Worm (Caenorhabditis elegans) whole organism, late embryonic: ENCODE results near the gene Y38H6A.5.

Experiments
- C08G9.2 ChIP-seq: sonication (generic microtip); optimal IDR thresholded peaks from 2 replicates; lab custom pipeline; 2016; ENCODE audit warnings: mild to moderate bottlenecking, missing genetic modification characterization, moderate library complexity, missing compliant biosample characterization
- F13H6.1 ChIP-seq: sonication (generic microtip); optimal IDR thresholded peaks from 2 replicates; lab custom pipeline; 2016; ENCODE audit warnings: missing genetic modification characterization, missing compliant biosample characterization
- K09A11.1 ChIP-seq: sonication (generic microtip); optimal IDR thresholded peaks from 2 replicates; lab custom pipeline; 2017; ENCODE audit warnings: antibody characterized with exemption, mild to moderate bottlenecking, missing genetic modification characterization, missing compliant biosample characterization; ENCODE audit not compliant: insufficient read depth
- ama-1 ChIP-seq: fragments of 150-350 bp; optimal IDR thresholded peaks from 2 replicates; lab custom pipeline; 2014
- ceh-18 ChIP-seq: sonication (generic microtip); optimal IDR thresholded peaks from 2 replicates; lab custom pipeline; 2016; ENCODE audit warnings: missing genetic modification characterization, missing compliant biosample characterization
- ceh-2 ChIP-seq: sonication (generic microtip); optimal IDR thresholded peaks from 2 replicates; lab custom pipeline; 2016; ENCODE audit warnings: missing genotype, missing genetic modification characterization, missing compliant biosample characterization
- ceh-22 ChIP-seq: sonication (generic microtip); optimal IDR thresholded peaks from 2 replicates; lab custom pipeline; 2017; ENCODE audit warnings: missing biosample characterization, missing genetic modification characterization
- ceh-31 ChIP-seq: sonication (generic microtip); optimal IDR thresholded peaks from 2 replicates; lab custom pipeline; 2016; ENCODE audit warnings: missing genetic modification characterization, missing compliant biosample characterization
- ceh-48 ChIP-seq: sonication (generic microtip); optimal IDR thresholded peaks from 2 replicates; lab custom pipeline; 2016; ENCODE audit warnings: missing genetic modification characterization, inconsistent platforms, missing compliant biosample characterization
- ceh-9 ChIP-seq: sonication (generic microtip); optimal IDR thresholded peaks from 2 replicates; lab custom pipeline; 2016; ENCODE audit warnings: mild to moderate bottlenecking, missing genetic modification characterization, inconsistent platforms, missing compliant biosample characterization
- che-1 ChIP-seq: sonication (generic microtip); optimal IDR thresholded peaks from 2 replicates; lab custom pipeline; 2016; ENCODE audit warnings: mild to moderate bottlenecking, missing genetic modification characterization, missing compliant biosample characterization
- dmd-4 ChIP-seq: sonication (generic microtip); optimal IDR thresholded peaks from 2 replicates; lab custom pipeline; 2016; ENCODE audit warnings: borderline replicate concordance, missing genetic modification characterization, missing compliant biosample characterization
- dve-1 ChIP-seq: sonication (generic microtip); optimal IDR thresholded peaks from 2 replicates; lab custom pipeline; 2017; ENCODE audit warnings: antibody characterized with exemption, mild to moderate bottlenecking, missing genetic modification characterization, missing compliant biosample characterization
- elt-2 ChIP-seq: sonication (generic microtip); optimal IDR thresholded peaks from 2 replicates; lab custom pipeline; 2016; ENCODE audit warnings: missing genetic modification reagents, missing genetic modification characterization, missing compliant biosample characterization
- ets-4 ChIP-seq: sonication (generic microtip); optimal IDR thresholded peaks from 2 replicates; lab custom pipeline; 2016; ENCODE audit warnings: missing genetic modification characterization, missing compliant biosample characterization
- fax-1 ChIP-seq: sonication (generic microtip); optimal IDR thresholded peaks from 2 replicates; lab custom pipeline; 2016; ENCODE audit warnings: missing genotype, missing genetic modification characterization, missing compliant biosample characterization
- gmeb-2 ChIP-seq: sonication (generic microtip); optimal IDR thresholded peaks from 2 replicates; lab custom pipeline; 2016; ENCODE audit warnings: missing genetic modification characterization, inconsistent platforms, missing compliant biosample characterization
- hlh-15 ChIP-seq: sonication (generic microtip); optimal IDR thresholded peaks from 2 replicates; lab custom pipeline; 2016; ENCODE audit warnings: missing genetic modification characterization, missing compliant biosample characterization
- hlh-30 ChIP-seq: sonication (generic microtip); optimal IDR thresholded peaks from 2 replicates; lab custom pipeline; 2017; ENCODE audit warnings: antibody characterized with exemption, missing genetic modification characterization, missing compliant biosample characterization; ENCODE audit not compliant: insufficient read depth
- hlh-6 ChIP-seq: sonication (generic microtip); optimal IDR thresholded peaks from 2 replicates; lab custom pipeline; 2016; ENCODE audit warnings: missing genotype, missing genetic modification characterization, missing compliant biosample characterization
- hlh-8 ChIP-seq: sonication (generic microtip); optimal IDR thresholded peaks from 2 replicates; lab custom pipeline; 2016; ENCODE audit warnings: missing genotype, missing genetic modification characterization, missing compliant biosample characterization
- lim-6 ChIP-seq: sonication (generic microtip); optimal IDR thresholded peaks from 2 replicates; lab custom pipeline; 2016; ENCODE audit warnings: missing genetic modification characterization, missing compliant biosample characterization
- madf-2 ChIP-seq: sonication (generic microtip); optimal IDR thresholded peaks from 2 replicates; lab custom pipeline; 2017; ENCODE audit warnings: missing genetic modification characterization, missing compliant biosample characterization
- nfya-1 ChIP-seq: sonication (generic microtip); optimal IDR thresholded peaks from 2 replicates; lab custom pipeline; 2017; ENCODE audit warnings: missing genetic modification characterization, mild to moderate bottlenecking, missing compliant biosample characterization, antibody characterized with exemption, moderate library complexity
- nhr-232 ChIP-seq: sonication (generic microtip); optimal IDR thresholded peaks from 2 replicates; lab custom pipeline; 2016; ENCODE audit warnings: missing genetic modification characterization, missing compliant biosample characterization
- pax-1 ChIP-seq: fragments of 150-350 bp; optimal IDR thresholded peaks from 2 replicates; lab custom pipeline; 2014; ENCODE audit warnings: missing biosample characterization, missing genetic modification characterization
- pha-2 ChIP-seq: sonication (generic microtip); optimal IDR thresholded peaks from 2 replicates; lab custom pipeline; 2017; ENCODE audit warnings: mild to moderate bottlenecking, missing genetic modification characterization, missing compliant biosample characterization
- pha-4 ChIP-seq: fragments of 150-350 bp; optimal IDR thresholded peaks from 2 replicates; lab custom pipeline; 2018; ENCODE audit warnings: missing biosample characterization, missing genetic modification reagents, missing genetic modification characterization
- pqm-1 ChIP-seq: sonication (generic microtip); optimal IDR thresholded peaks from 2 replicates; lab custom pipeline; 2016; ENCODE audit warnings: missing genetic modification characterization, missing compliant biosample characterization
- pros-1 ChIP-seq: fragments of 150-350 bp; optimal IDR thresholded peaks from 2 replicates; lab custom pipeline; 2014; ENCODE audit warnings: missing biosample characterization, missing genetic modification reagents, missing genetic modification characterization
- ref-2 ChIP-seq: sonication (generic microtip); optimal IDR thresholded peaks from 2 replicates; lab custom pipeline; 2016; ENCODE audit warnings: missing genetic modification characterization, missing compliant biosample characterization
- sdc-2 ChIP-seq: sonication (generic microtip); optimal IDR thresholded peaks from 2 replicates; lab custom pipeline; 2016; ENCODE audit warnings: missing genotype, missing genetic modification characterization, missing compliant biosample characterization
- tbx-2 ChIP-seq: sonication (generic microtip); optimal IDR thresholded peaks from 2 replicates; lab custom pipeline; 2016; ENCODE audit warnings: missing genetic modification characterization, missing compliant biosample characterization
- ttx-3 ChIP-seq: sonication (generic microtip); optimal IDR thresholded peaks from 2 replicates; lab custom pipeline; 2016; ENCODE audit warnings: missing genetic modification reagents, missing genetic modification characterization, missing compliant biosample characterization
- unc-3 ChIP-seq, 2 experiments: fragments of 200-800 bp in 1 of 2; sonication (Bioruptor generic) in 1 of 2; sonication (generic microtip) in 1 of 2; conservative IDR thresholded peaks in 1 of 2; optimal IDR thresholded peaks in 1 of 2; 2 replicates each; pipeline versions ENCODE4 v1.3.6 to Lab custom; 2016 to 2022; ENCODE audit warnings: missing compliant biosample characterization in 2 of 2, missing genetic modification characterization in 2 of 2, missing genetic modification reagents in 1 of 2
- unc-42 ChIP-seq: sonication (generic microtip); optimal IDR thresholded peaks from 2 replicates; lab custom pipeline; 2016; ENCODE audit warnings: missing genotype, missing genetic modification characterization, missing compliant biosample characterization
- unc-86 ChIP-seq: sonication (generic microtip); optimal IDR thresholded peaks from 2 replicates; lab custom pipeline; 2016; ENCODE audit warnings: missing genetic modification characterization, missing compliant biosample characterization

Gene Y38H6A.5

DNA sequence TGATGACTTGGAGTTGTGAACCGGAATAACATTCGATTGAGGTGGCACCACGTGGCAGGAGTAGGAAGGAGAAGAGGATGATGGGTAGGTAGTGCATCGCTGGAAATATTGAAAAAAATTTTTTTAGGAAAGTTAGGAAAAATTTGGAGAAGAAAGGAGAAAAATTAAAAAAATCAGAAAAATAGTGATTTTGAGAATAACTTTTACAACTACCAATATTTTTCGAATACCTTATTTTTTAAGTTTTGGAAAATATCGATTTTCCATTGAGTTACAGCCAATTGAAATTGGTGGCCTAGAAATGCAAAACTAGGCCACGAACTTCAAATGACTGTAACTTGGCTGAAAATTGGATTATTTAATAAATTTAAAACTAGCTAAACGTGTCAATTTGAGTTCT is at the start of gene Y38H6A.5:
TSS of gene Y38H6A.5 (minus strand) at position 101 of the 400 bp plus-strand sequence.
- TF ChIP-seq pqm-1 (tag; lab: Kevin White, UChicago) (no peak), K09A11.1 (no peak), C08G9.2 (tag; lab: Kevin White, UChicago) (no peak), dve-1 (tag; lab: Kevin White, UChicago) (no peak), pha-4 (tag; lab: Kevin White, UChicago) (no peak), gmeb-2 (tag; lab: Kevin White, UChicago) (no peak), unc-42 (tag; lab: Kevin White, UChicago) (no peak), F13H6.1 (tag; lab: Kevin White, UChicago) (no peak), ceh-22 (tag; lab: Kevin White, UChicago) (no peak)

DNA sequence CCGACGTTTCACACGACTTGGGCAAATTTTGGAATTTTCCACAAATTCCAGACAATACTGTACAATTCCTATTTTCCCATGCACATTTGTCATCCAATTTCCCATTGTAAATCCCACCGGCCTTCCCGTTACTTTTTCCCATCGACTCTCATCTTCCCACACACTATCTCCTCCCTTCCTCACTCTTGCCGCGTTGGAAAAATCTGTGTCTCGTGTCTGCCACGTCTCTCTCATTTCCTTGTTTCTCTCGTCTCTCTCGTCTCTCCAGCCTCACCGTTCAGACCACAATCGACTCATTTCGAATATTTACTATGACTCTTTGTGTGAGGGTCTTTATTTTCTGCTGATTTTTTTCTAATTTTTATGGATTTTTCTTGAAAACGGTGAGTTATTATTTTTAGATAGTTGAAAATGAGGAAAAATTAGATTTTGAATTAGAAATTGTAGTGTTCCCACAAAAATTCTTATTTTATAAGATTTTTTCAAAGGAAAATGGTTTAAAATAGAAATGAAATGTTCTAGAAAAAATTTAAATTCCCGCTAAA is 48.0 kb upstream of the Y38H6A.5 start, which contains the start of gene K02E2.11:
TSS of gene K02E2.11 (plus strand) at position 251 of the 545 bp plus-strand sequence.
- TF ChIP-seq hlh-8 (peak; percentile 16), dve-1 (tag; lab: Kevin White, UChicago) (peak; percentile 1), elt-2 (tag; lab: Kevin White, UChicago) (no peak), ceh-18 (tag; lab: Kevin White, UChicago) (peak; percentile 29), fax-1 (no peak), sdc-2 (no peak), pha-4 (tag; lab: Kevin White, UChicago) (no peak), nfya-1 (peak; percentile 64), K09A11.1 (no peak), C08G9.2 (tag; lab: Kevin White, UChicago) (peak; percentile 9), lim-6 (tag; lab: Kevin White, UChicago) (no peak), hlh-6 (tag; lab: Kevin White, UChicago) (no peak), pqm-1 (tag; lab: Kevin White, UChicago) (no peak), pha-2 (no peak), ceh-48 (no peak), ceh-31 (tag; lab: Kevin White, UChicago) (peak; percentile 69), ref-2 (tag; lab: Kevin White, UChicago) (peak; percentile 59), unc-86 (tag; lab: Kevin White, UChicago) (no peak), tbx-2 (tag; lab: Kevin White, UChicago) (peak; percentile 1), pros-1 (tag; lab: Kevin White, UChicago) (no peak), ets-4 (tag; lab: Kevin White, UChicago) (no peak), hlh-30 (tag; lab: Kevin White, UChicago) (peak; percentile 86), unc-42 (tag; lab: Kevin White, UChicago) (peak; percentile 49), hlh-15 (no peak), nhr-232 (tag; lab: Kevin White, UChicago) (no peak), che-1 (tag; lab: Kevin White, UChicago) (no peak), madf-2 (no peak), ceh-2 (tag; lab: Kevin White, UChicago) (peak; percentile 11)

DNA sequence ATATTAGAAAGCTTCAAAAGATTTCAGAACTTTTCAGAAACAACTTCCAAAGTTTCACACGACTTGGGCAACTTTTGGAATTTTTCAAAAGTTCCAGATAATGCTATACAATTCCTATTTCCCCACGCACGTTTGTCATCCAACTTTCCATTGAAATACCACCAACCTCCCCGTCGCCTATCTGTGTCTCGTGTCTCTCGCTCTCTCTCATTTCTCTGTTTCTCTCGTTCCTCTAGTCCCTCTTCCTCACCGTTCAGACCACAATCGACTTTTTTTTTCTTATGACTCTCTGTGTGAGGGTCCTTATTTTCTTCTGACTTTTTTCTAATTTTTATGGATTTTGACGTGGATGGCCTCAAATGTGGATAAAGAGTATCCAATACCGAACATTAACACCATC is 45.2 kb upstream of the Y38H6A.5 start, which contains the start of gene K02E2.6:
TSS of gene K02E2.6 (plus strand) at position 242 of the 400 bp plus-strand sequence.
- TF ChIP-seq hlh-30 (tag; lab: Kevin White, UChicago) (peak; percentile 63), ceh-48 (peak; percentile 48), ceh-31 (tag; lab: Kevin White, UChicago) (peak; percentile 13), pax-1 (tag; lab: Kevin White, UChicago) (no peak), nfya-1 (peak; percentile 23)

DNA sequence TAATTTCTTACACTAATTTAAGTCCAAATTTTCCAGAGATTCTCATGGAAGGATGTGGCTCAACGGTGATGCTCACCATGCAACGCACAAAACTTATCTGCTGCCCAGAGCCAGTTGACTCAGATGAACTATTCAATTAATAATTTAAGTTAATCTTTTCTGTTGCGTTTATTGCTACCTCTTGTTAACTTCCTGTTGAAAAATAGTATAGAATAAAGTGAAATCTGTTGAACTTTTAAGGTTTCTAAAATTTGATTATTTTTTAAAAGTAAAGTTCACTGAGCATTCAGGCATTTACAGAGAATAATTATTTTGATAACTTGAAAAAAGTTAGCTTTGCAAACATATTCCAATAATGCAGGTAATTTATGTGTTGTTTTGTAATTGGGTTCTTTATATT is 40.9 kb upstream of the Y38H6A.5 start:
- TF ChIP-seq hlh-8 (no peak), ceh-9 (tag; lab: Kevin White, UChicago) (no peak), ref-2 (tag; lab: Kevin White, UChicago) (no peak), hlh-15 (no peak), unc-3 (GFP tag; conservative IDR thresholded peaks at IDR 0.05; lab: Robert Waterston, UW) (no peak), unc-3 (tag; optimal IDR thresholded peaks at IDR 0.05; lab: Kevin White, UChicago) (no peak), ttx-3 (tag; lab: Kevin White, UChicago) (no peak), dve-1 (tag; lab: Kevin White, UChicago) (no peak), C08G9.2 (tag; lab: Kevin White, UChicago) (no peak), dmd-4 (tag; lab: Kevin White, UChicago) (no peak), ama-1 (lab: Kevin White, UChicago) (no peak)
